Fruit fly (Drosophila melanogaster): ENCODE measurements around the gene CG3061.

- TF ChIP-seq Gug (GFP tag; IDR thresholded peaks at IDR 0.05) = peak; percentile 85
- TF ChIP-seq dac (GFP tag; optimal IDR thresholded peaks at IDR 0.05) = peak; percentile 30
- TF ChIP-seq CG32006 (GFP tag; optimal IDR thresholded peaks at IDR 0.05) = peak; percentile 78
- peak; percentile 60 for TF ChIP-seq CG6854 (GFP tag; optimal IDR thresholded peaks at IDR 0.05)
- TF ChIP-seq Hr4 (GFP tag; optimal IDR thresholded peaks at IDR 0.05) = peak; percentile 81
- peak; percentile 82 for TF ChIP-seq CG6792 (GFP tag; optimal IDR thresholded peaks at IDR 0.05)
- TF ChIP-seq OdsH (GFP tag; optimal IDR thresholded peaks at IDR 0.05) = peak; percentile 84
- TF ChIP-seq CG11294 (GFP tag; IDR thresholded peaks at IDR 0.05) = peak; percentile 80
Measured at dm6 chr3R:14012478-14013146, 19.6 kb upstream of the CG3061 start.
